Fruit fly (Drosophila melanogaster) whole organism, wandering third instar larva: ENCODE measurements around the gene CG33159.

Experiments used
- Abd-B ChIP-seq: fragments of >200 bp; optimal IDR thresholded peaks from 2 replicates; lab custom pipeline; 2017; ENCODE audit warnings: missing biosample characterization, missing genetic modification characterization
- CG32264 ChIP-seq: fragments of 200-800 bp; sonication (Bioruptor generic); optimal IDR thresholded peaks from 2 replicates; lab custom pipeline; 2016; ENCODE audit warnings: missing biosample characterization, missing genetic modification characterization
- CG9705 ChIP-seq: fragments of 200-800 bp; sonication (Bioruptor generic); optimal IDR thresholded peaks from 2 replicates; lab custom pipeline; 2018; ENCODE audit warnings: missing biosample characterization, mild to moderate bottlenecking, missing genetic modification characterization
- CrebA ChIP-seq: fragments of 200-800 bp; sonication (Bioruptor generic); optimal IDR thresholded peaks from 2 replicates; lab custom pipeline; 2016; ENCODE audit warnings: missing biosample characterization, mild to moderate bottlenecking, missing genetic modification characterization, borderline replicate concordance
- Dfd ChIP-seq: fragments of >200 bp; optimal IDR thresholded peaks from 2 replicates; lab custom pipeline; 2017; ENCODE audit warnings: missing biosample characterization, missing genetic modification characterization
- Dif ChIP-seq: fragments of 200-275, 200-300 bp; sonication (Bioruptor generic); optimal IDR thresholded peaks from 2 replicates; lab custom pipeline; 2018; ENCODE audit warnings: missing biosample characterization, missing genetic modification characterization; ENCODE audit not compliant: partially characterized antibody
- GATAd ChIP-seq: sonication (Bioruptor generic); optimal IDR thresholded peaks from 2 replicates; lab custom pipeline; 2016; ENCODE audit warnings: missing biosample characterization, missing genetic modification characterization
- HLH106 ChIP-seq: fragments of 200-800 bp; optimal IDR thresholded peaks from 3 replicates; lab custom pipeline; 2019; ENCODE audit warnings: missing biosample characterization, mild to moderate bottlenecking, missing genetic modification characterization, moderate library complexity
- Hnf4 ChIP-seq: fragments of 200-800 bp; sonication (Bioruptor generic); optimal IDR thresholded peaks from 2 replicates; lab custom pipeline; 2016; ENCODE audit warnings: missing biosample characterization, mild to moderate bottlenecking, missing genetic modification characterization
- Hr78 ChIP-seq: fragments of >200 bp; optimal IDR thresholded peaks from 2 replicates; lab custom pipeline; 2017; ENCODE audit warnings: missing biosample characterization, missing genetic modification characterization
- Hr83 ChIP-seq: fragments of 200-300 bp; sonication (Bioruptor generic); optimal IDR thresholded peaks from 2 replicates; lab custom pipeline; 2016; ENCODE audit warnings: missing biosample characterization, mild to moderate bottlenecking, missing genetic modification characterization, moderate library complexity; ENCODE audit not compliant: poor library complexity, severe bottlenecking
- Jra ChIP-seq: sonication (Bioruptor generic); optimal IDR thresholded peaks from 2 replicates; lab custom pipeline; 2016; ENCODE audit warnings: missing biosample characterization, missing genetic modification characterization
- Mio ChIP-seq: sonication (Bioruptor generic); optimal IDR thresholded peaks from 2 replicates; lab custom pipeline; 2016; ENCODE audit warnings: missing biosample characterization, missing genetic modification characterization
- Myc ChIP-seq: fragments of >200 bp; optimal IDR thresholded peaks from 2 replicates; lab custom pipeline; 2017
- N ChIP-seq: fragments of >200 bp; optimal IDR thresholded peaks from 2 replicates; lab custom pipeline; 2018; ENCODE audit warnings: missing biosample characterization, missing external identifiers, missing genetic modification characterization
- OdsH ChIP-seq: fragments of 200-800 bp; sonication (Bioruptor generic); optimal IDR thresholded peaks from 2 replicates; lab custom pipeline; 2016; ENCODE audit warnings: missing biosample characterization, mild to moderate bottlenecking, missing genetic modification characterization
- Rel ChIP-seq, 2 experiments: fragments of 200-800 bp; sonication (Bioruptor generic) in 1 of 2; optimal IDR thresholded peaks; 2 replicates in 1 of 2; 3 replicates in 1 of 2; lab custom pipeline; 2016 to 2019; ENCODE audit warnings: mild to moderate bottlenecking in 2 of 2, missing biosample characterization in 2 of 2, missing genetic modification characterization in 2 of 2, moderate library complexity in 1 of 2
- Sp1 ChIP-seq: fragments of 200-800 bp; sonication (Bioruptor generic); optimal IDR thresholded peaks from 3 replicates; lab custom pipeline; 2019; ENCODE audit warnings: missing biosample characterization, mild to moderate bottlenecking, missing genetic modification characterization, moderate library complexity
- Vsx2 ChIP-seq: fragments of 200-300, 225-300 bp; sonication (Bioruptor generic); optimal IDR thresholded peaks from 2 replicates; lab custom pipeline; 2018; ENCODE audit warnings: missing biosample characterization, missing genetic modification characterization; ENCODE audit not compliant: partially characterized antibody
- br ChIP-seq: fragments of 200-800 bp; sonication (Bioruptor generic); optimal IDR thresholded peaks from 2 replicates; lab custom pipeline; 2016; ENCODE audit warnings: missing biosample characterization, missing genetic modification characterization
- brk ChIP-seq: fragments of 200-800 bp; sonication (Bioruptor generic); optimal IDR thresholded peaks from 2 replicates; lab custom pipeline; 2016; ENCODE audit warnings: missing biosample characterization, mild to moderate bottlenecking, missing genetic modification characterization
- dl ChIP-seq, 2 experiments: fragments of 175-275, 200-275 bp in 1 of 2; fragments of 200-275 bp in 1 of 2; sonication (Bioruptor generic); optimal IDR thresholded peaks; lab custom pipeline; 2018; ENCODE audit warnings: mild to moderate bottlenecking in 2 of 2, missing biosample characterization in 2 of 2, missing genetic modification characterization in 2 of 2, moderate library complexity in 2 of 2; ENCODE audit not compliant: partially characterized antibody in 2 of 2, insufficient read depth in 1 of 2
- dmrt93B ChIP-seq: fragments of 200-800 bp; sonication (Bioruptor generic); optimal IDR thresholded peaks from 2 replicates; lab custom pipeline; 2018; ENCODE audit warnings: missing biosample characterization, mild to moderate bottlenecking, missing genetic modification characterization
- dsf ChIP-seq: sonication (Bioruptor generic); optimal IDR thresholded peaks from 2 replicates; lab custom pipeline; 2016; ENCODE audit warnings: missing biosample characterization, missing genetic modification characterization, borderline replicate concordance
- ey ChIP-seq: fragments of 200-800 bp; sonication (Bioruptor generic); optimal IDR thresholded peaks from 2 replicates; lab custom pipeline; 2016; ENCODE audit warnings: missing biosample characterization, missing genetic modification characterization
- foxo ChIP-seq, 2 experiments: fragments of 200-800 bp; sonication (Bioruptor generic); optimal IDR thresholded peaks; 2 replicates in 1 of 2; 3 replicates in 1 of 2; lab custom pipeline; 2016 to 2017; ENCODE audit warnings: missing biosample characterization in 2 of 2, missing genetic modification characterization in 2 of 2
- fru ChIP-seq: fragments of 200-800 bp; sonication (Bioruptor generic); optimal IDR thresholded peaks from 3 replicates; lab custom pipeline; 2016; ENCODE audit warnings: missing biosample characterization, mild to moderate bottlenecking, missing genetic modification characterization
- h ChIP-seq: fragments of 200-800 bp; sonication (Bioruptor generic); optimal IDR thresholded peaks from 3 replicates; lab custom pipeline; 2016; ENCODE audit warnings: missing biosample characterization, mild to moderate bottlenecking, missing genetic modification characterization
- jim ChIP-seq: fragments of 175-275, 200-325 bp; sonication (Bioruptor generic); optimal IDR thresholded peaks from 2 replicates; lab custom pipeline; 2016; ENCODE audit warnings: missing biosample characterization, mild to moderate bottlenecking, missing genetic modification characterization
- lola ChIP-seq: fragments of >200 bp; optimal IDR thresholded peaks from 2 replicates; lab custom pipeline; 2017; ENCODE audit warnings: missing biosample characterization, missing genetic modification characterization
- pan ChIP-seq: fragments of >200 bp; optimal IDR thresholded peaks from 2 replicates; lab custom pipeline; 2017
- psq ChIP-seq: fragments of 200-800 bp; sonication (Bioruptor generic); optimal IDR thresholded peaks from 3 replicates; lab custom pipeline; 2017; ENCODE audit warnings: missing biosample characterization, mild to moderate bottlenecking, missing genetic modification characterization, moderate library complexity
- rgr ChIP-seq: fragments of 200-800 bp; sonication (Bioruptor generic); optimal IDR thresholded peaks from 3 replicates; lab custom pipeline; 2016; ENCODE audit warnings: missing biosample characterization, mild to moderate bottlenecking, missing genetic modification characterization
- sage ChIP-seq: fragments of 200-800 bp; sonication (Bioruptor generic); optimal IDR thresholded peaks from 2 replicates; lab custom pipeline; 2016; ENCODE audit warnings: missing biosample characterization, mild to moderate bottlenecking, missing genetic modification characterization
- sv ChIP-seq: fragments of 200-800 bp; sonication (Bioruptor generic); optimal IDR thresholded peaks from 3 replicates; lab custom pipeline; 2016; ENCODE audit warnings: missing biosample characterization, missing genetic modification characterization
- tai ChIP-seq: sonication (Bioruptor generic); optimal IDR thresholded peaks from 2 replicates; lab custom pipeline; 2016; ENCODE audit warnings: missing biosample characterization, missing genetic modification characterization
- usp ChIP-seq: fragments of >200 bp; optimal IDR thresholded peaks from 2 replicates; lab custom pipeline; 2017; ENCODE audit warnings: missing biosample characterization, missing genetic modification characterization
- woc ChIP-seq: sonication (Bioruptor generic); optimal IDR thresholded peaks from 2 replicates; lab custom pipeline; 2016; ENCODE audit warnings: missing biosample characterization, mild to moderate bottlenecking, missing genetic modification characterization

The CG33159 gene

dm6 chr3L:3197464-3197863 lies 6.8 kb downstream of the CG33159 start, which contains the start of gene CG14966:
CG14966 (minus strand) TSS chr3L:3197631.
- TF ChIP-seq Abd-B (GFP tag; lab: Kevin White, UChicago) (no peak), Dif (GFP tag; lab: Kevin White, UChicago) (no peak), Myc (lab: Kevin White, UChicago) (no peak), CG9705 (GFP tag; lab: Kevin White, UChicago) (peak; percentile 13), CrebA (GFP tag; lab: Kevin White, UChicago) (no peak), woc (GFP tag; lab: Kevin White, UChicago) (peak; percentile 68), CG32264 (GFP tag; lab: Kevin White, UChicago) (no peak), br (GFP tag; lab: Kevin White, UChicago) (peak; percentile 45), fru (GFP tag; lab: Kevin White, UChicago) (peak; percentile 43), usp (GFP tag; lab: Kevin White, UChicago) (no peak), foxo (GFP tag; optimal IDR thresholded peaks at IDR 0.05; lab: Kevin White, UChicago) (peak in 1 of 2 experiments; percentile 59), Rel (GFP tag; optimal IDR thresholded peaks at IDR 0.05; lab: Kevin White, UChicago) (no peak), Rel (tag; optimal IDR thresholded peaks at IDR 0.05; lab: Kevin White, UChicago) (peak; percentile 55), pan (no peak), dmrt93B (GFP tag; lab: Kevin White, UChicago) (no peak), dl (GFP tag; optimal IDR thresholded peaks at IDR 0.05; lab: Kevin White, UChicago; ENCODE audit: insufficient read depth in 1 of 2, partially characterized antibody in 2 of 2) (no peak), Hr78 (no peak), Jra (peak; percentile 50), N (GFP tag; lab: Kevin White, UChicago) (no peak), ey (GFP tag; lab: Kevin White, UChicago) (no peak), Hnf4 (GFP tag; lab: Kevin White, UChicago) (peak; percentile 79), rgr (GFP tag; lab: Kevin White, UChicago) (peak; percentile 59), GATAd (GFP tag; lab: Kevin White, UChicago) (no peak), Mio (GFP tag; lab: Kevin White, UChicago) (no peak), tai (GFP tag; lab: Kevin White, UChicago) (no peak), dsf (GFP tag; lab: Kevin White, UChicago) (no peak), Sp1 (peak; percentile 15), Hr83 (peak; percentile 55), HLH106 (tag; lab: Kevin White, UChicago) (peak; percentile 25), OdsH (peak; percentile 44), Vsx2 (GFP tag; lab: Kevin White, UChicago) (no peak), psq (no peak), jim (GFP tag; lab: Kevin White, UChicago) (peak; percentile 14), Dfd (no peak), sage (GFP tag; lab: Kevin White, UChicago) (peak; percentile 25), brk (GFP tag; lab: Kevin White, UChicago) (no peak), sv (GFP tag; lab: Kevin White, UChicago) (peak; percentile 5), h (GFP tag; lab: Kevin White, UChicago) (peak; percentile 55), lola (no peak)

DNA sequence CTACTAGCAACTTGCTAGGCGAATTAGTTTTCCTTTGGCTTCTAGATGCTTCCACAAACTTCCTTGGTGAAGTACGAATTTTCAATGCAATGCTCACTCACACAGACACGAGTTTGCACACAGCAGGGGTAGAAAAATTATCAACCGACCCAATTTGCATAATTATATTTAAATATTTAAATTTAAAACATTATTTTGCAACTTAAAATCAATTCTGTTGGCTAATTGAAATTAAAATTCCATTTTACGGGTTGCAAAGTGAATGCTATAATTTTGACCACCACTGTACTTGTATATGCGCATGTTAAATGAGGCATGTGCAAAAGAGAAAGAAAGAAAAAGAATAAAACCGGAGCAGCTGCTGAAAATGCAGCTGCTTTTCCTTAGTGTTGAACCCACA lies 10.2 kb downstream of the CG33159 start:
- TF ChIP-seq Vsx2 (GFP tag; lab: Kevin White, UChicago) (no peak), Hr83 (peak; percentile 68), GATAd (GFP tag; lab: Kevin White, UChicago) (peak; percentile 84), fru (GFP tag; lab: Kevin White, UChicago) (peak; percentile 93), brk (GFP tag; lab: Kevin White, UChicago) (peak; percentile 93), usp (GFP tag; lab: Kevin White, UChicago) (no peak), CrebA (GFP tag; lab: Kevin White, UChicago) (no peak), rgr (GFP tag; lab: Kevin White, UChicago) (peak; percentile 97), woc (GFP tag; lab: Kevin White, UChicago) (peak; percentile 85), Abd-B (GFP tag; lab: Kevin White, UChicago) (no peak), pan (no peak), Hr78 (no peak), HLH106 (tag; lab: Kevin White, UChicago) (peak; percentile 94), Jra (peak; percentile 85), br (GFP tag; lab: Kevin White, UChicago) (peak; percentile 92), dmrt93B (GFP tag; lab: Kevin White, UChicago) (peak; percentile 84), ey (GFP tag; lab: Kevin White, UChicago) (peak; percentile 88), Mio (GFP tag; lab: Kevin White, UChicago) (no peak), dl (GFP tag; optimal IDR thresholded peaks at IDR 0.05; lab: Kevin White, UChicago; ENCODE audit: insufficient read depth in 1 of 2, partially characterized antibody in 2 of 2) (no peak), lola (no peak), N (GFP tag; lab: Kevin White, UChicago) (no peak), foxo (GFP tag; optimal IDR thresholded peaks at IDR 0.05; lab: Kevin White, UChicago) (peak; percentile 55 to 97), sv (GFP tag; lab: Kevin White, UChicago) (peak; percentile 67), tai (GFP tag; lab: Kevin White, UChicago) (no peak), CG32264 (GFP tag; lab: Kevin White, UChicago) (peak; percentile 87), Dif (GFP tag; lab: Kevin White, UChicago) (no peak), Sp1 (peak; percentile 95), Dfd (no peak), Rel (GFP tag; optimal IDR thresholded peaks at IDR 0.05; lab: Kevin White, UChicago) (peak; percentile 95), Rel (tag; optimal IDR thresholded peaks at IDR 0.05; lab: Kevin White, UChicago) (peak; percentile 81), psq (peak; percentile 95), jim (GFP tag; lab: Kevin White, UChicago) (no peak), h (GFP tag; lab: Kevin White, UChicago) (peak; percentile 97), Hnf4 (GFP tag; lab: Kevin White, UChicago) (peak; percentile 90), Myc (lab: Kevin White, UChicago) (no peak), OdsH (peak; percentile 97), dsf (GFP tag; lab: Kevin White, UChicago) (peak; percentile 54), sage (GFP tag; lab: Kevin White, UChicago) (peak; percentile 95), CG9705 (GFP tag; lab: Kevin White, UChicago) (peak; percentile 25)
